Fruit fly (Drosophila melanogaster) whole organism, pupa: Measurements from ENCODE around the gene CG33947.

ENCODE experiments used
- CG12605 ChIP-seq: fragments of 200-800 bp; sonication (Bioruptor generic); IDR thresholded peaks from 2 replicates; pipeline ENCODE4 v1.3.6; 2022; ENCODE audit warnings: missing biosample characterization, missing genetic modification characterization
- CG13204 ChIP-seq: fragments of 200-800 bp; sonication (Bioruptor generic); optimal IDR thresholded peaks from 2 replicates; lab custom pipeline; 2018; ENCODE audit warnings: missing biosample characterization, mild to moderate bottlenecking, missing genetic modification characterization, moderate library complexity
- CG14655 ChIP-seq: fragments of 200-800 bp; sonication (Bioruptor generic); optimal IDR thresholded peaks from 3 replicates; lab custom pipeline; 2017; ENCODE audit warnings: mild to moderate bottlenecking, missing biosample characterization, missing genetic modification reagents, missing genetic modification characterization
- CG15710 ChIP-seq: fragments of 200-800 bp; sonication (Bioruptor generic); optimal IDR thresholded peaks from 2 replicates; lab custom pipeline; 2018; ENCODE audit warnings: missing biosample characterization, mild to moderate bottlenecking, missing genetic modification characterization, moderate library complexity
- CG32121 ChIP-seq: fragments of 200-800 bp; sonication (Bioruptor generic); IDR thresholded peaks from 2 replicates; pipeline ENCODE4 v1.3.6; 2022; ENCODE audit warnings: missing biosample characterization, missing genetic modification characterization
- CG34367 ChIP-seq: fragments of 200-800 bp; sonication (Bioruptor generic); optimal IDR thresholded peaks from 2 replicates; lab custom pipeline; 2018; ENCODE audit warnings: missing biosample characterization, mild to moderate bottlenecking, missing genetic modification characterization
- CG4496 ChIP-seq: fragments of 200-800 bp; sonication (Bioruptor generic); IDR thresholded peaks from 3 replicates; pipeline ENCODE4 v1.3.6; 2022; ENCODE audit warnings: missing biosample characterization, missing genetic modification characterization
- CG8301 ChIP-seq: fragments of 200-800 bp; sonication (Bioruptor generic); optimal IDR thresholded peaks from 2 replicates; lab custom pipeline; 2018; ENCODE audit warnings: missing biosample characterization, mild to moderate bottlenecking, missing genetic modification characterization
- CG9948 ChIP-seq: fragments of 200-800 bp; sonication (Bioruptor generic); optimal IDR thresholded peaks from 2 replicates; lab custom pipeline; 2018; ENCODE audit warnings: missing biosample characterization, mild to moderate bottlenecking, missing genetic modification characterization, moderate library complexity
- D1 ChIP-seq: fragments of 200-800 bp; sonication (Bioruptor generic); optimal IDR thresholded peaks from 2 replicates; lab custom pipeline; 2018; ENCODE audit warnings: missing biosample characterization, mild to moderate bottlenecking, missing genetic modification characterization, moderate library complexity
- EcR ChIP-seq: fragments of 200-800 bp; sonication (Bioruptor generic); optimal IDR thresholded peaks from 3 replicates; lab custom pipeline; 2019; ENCODE audit warnings: missing biosample characterization, missing genetic modification characterization, mild to moderate bottlenecking, moderate library complexity, missing genetic modification reagents
- Ets98B ChIP-seq: fragments of 200-800 bp; sonication (Bioruptor generic); IDR thresholded peaks from 2 replicates; pipeline ENCODE4 v1.3.6; 2022; ENCODE audit warnings: missing biosample characterization, missing genetic modification characterization
- Pif1A ChIP-seq: fragments of 200-800 bp; sonication (Bioruptor generic); optimal IDR thresholded peaks from 3 replicates; lab custom pipeline; 2016; ENCODE audit warnings: missing biosample characterization, missing genetic modification characterization
- Pif1B ChIP-seq: fragments of 200-800 bp; sonication (Bioruptor generic); optimal IDR thresholded peaks from 3 replicates; lab custom pipeline; 2016; ENCODE audit warnings: missing biosample characterization, missing genetic modification characterization
- fd96Ca ChIP-seq: fragments of 200-800 bp; sonication (Bioruptor generic); IDR thresholded peaks from 3 replicates; pipeline ENCODE4 v1.3.6; 2022; ENCODE audit warnings: missing biosample characterization, missing genetic modification characterization
- gl ChIP-seq: fragments of 200-800 bp; sonication (Bioruptor generic); optimal IDR thresholded peaks from 2 replicates; lab custom pipeline; 2018; ENCODE audit warnings: missing biosample characterization, mild to moderate bottlenecking, missing genetic modification characterization

The CG33947 gene

dm6 chr3L:11138862-11139261 lies 42.6 kb downstream of the CG33947 start:
- TF ChIP-seq Pif1A: no peak
- TF ChIP-seq Ets98B (GFP tag; lab: Robert Waterston, UW): peak; percentile 45; the same call in 1 of the 2 replicates
- TF ChIP-seq fd96Ca (GFP tag; lab: Robert Waterston, UW): peak; percentile 65; the same call in 2 of the 3 replicates
- TF ChIP-seq, all 21 proteins: peak for 2

- TF ChIP-seq EcR (GFP tag; lab: Kevin White, UChicago) (peak; percentile 31), Ets98B (GFP tag; lab: Robert Waterston, UW) (no peak)
These were observed 48.8 kb downstream of the CG33947 start for dm6 chr3L:11145065-11145464.

DNA sequence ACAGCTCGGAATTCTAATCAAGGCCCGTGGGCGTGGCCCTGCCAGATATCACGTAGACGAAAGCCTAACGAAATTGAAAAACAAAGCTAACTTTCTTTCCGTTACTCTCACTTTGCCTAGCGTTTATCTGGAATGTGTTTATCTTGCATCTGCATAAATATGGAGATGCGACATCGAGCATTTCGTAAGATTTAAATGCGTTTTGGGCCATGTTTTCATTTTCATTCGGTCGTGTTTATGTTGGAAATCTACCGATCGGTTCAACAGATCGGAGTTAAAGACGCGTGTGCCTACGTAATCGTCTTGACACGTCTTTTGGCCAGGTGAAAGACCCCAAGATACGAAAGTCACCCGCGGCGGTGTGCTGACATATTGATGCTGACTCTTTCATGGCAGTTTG lies 51.4 kb downstream of the CG33947 start:
- TF ChIP-seq CG15710 (tag; lab: Kevin White, UChicago) (no peak), D1 (tag; lab: Kevin White, UChicago) (no peak), Pif1B (GFP tag; lab: Kevin White, UChicago) (no peak), Ets98B (GFP tag; lab: Robert Waterston, UW) (no peak), gl (tag; lab: Kevin White, UChicago) (no peak), CG13204 (GFP tag; lab: Kevin White, UChicago) (no peak), CG12605 (GFP tag; lab: Robert Waterston, UW) (no peak), CG4496 (GFP tag; lab: Robert Waterston, UW) (no peak), CG9948 (tag; lab: Kevin White, UChicago) (no peak), CG34367 (tag; lab: Kevin White, UChicago) (no peak), CG14655 (no peak), CG32121 (GFP tag; lab: Robert Waterston, UW) (no peak), CG8301 (no peak)
